Worm (Caenorhabditis elegans) whole organism, late embryonic: Measurements from ENCODE around the gene Y59A8B.26.
"Not testable (repeated sequence)": the region's sequence is repeated elsewhere in the genome, so short reads cannot be mapped to it uniquely, and the experiment has no call there.

ENCODE experiments used
- F13H6.1 ChIP-seq: sonication (generic microtip); optimal IDR thresholded peaks from 2 replicates; lab custom pipeline; 2016; ENCODE audit warnings: missing genetic modification characterization, missing compliant biosample characterization
- Y22D7AL.16 ChIP-seq: sonication (generic microtip); optimal IDR thresholded peaks from 2 replicates; lab custom pipeline; 2016; ENCODE audit warnings: missing genetic modification characterization, missing compliant biosample characterization
- ama-1 ChIP-seq: fragments of 150-350 bp; optimal IDR thresholded peaks from 2 replicates; lab custom pipeline; 2014
- ceh-14 ChIP-seq: sonication (generic microtip); optimal IDR thresholded peaks from 2 replicates; lab custom pipeline; 2016; ENCODE audit warnings: missing genotype, missing genetic modification characterization, missing compliant biosample characterization
- hlh-30 ChIP-seq: sonication (generic microtip); optimal IDR thresholded peaks from 2 replicates; lab custom pipeline; 2017; ENCODE audit warnings: antibody characterized with exemption, missing genetic modification characterization, missing compliant biosample characterization; ENCODE audit not compliant: insufficient read depth
- lin-11 ChIP-seq: fragments of 200-800 bp; sonication (Bioruptor generic); optimal IDR thresholded peaks from 2 replicates; lab custom pipeline; 2018; ENCODE audit warnings: mild to moderate bottlenecking, missing genetic modification characterization, missing compliant biosample characterization
- madf-2 ChIP-seq: sonication (generic microtip); optimal IDR thresholded peaks from 2 replicates; lab custom pipeline; 2017; ENCODE audit warnings: missing genetic modification characterization, missing compliant biosample characterization
- nfya-1 ChIP-seq: sonication (generic microtip); optimal IDR thresholded peaks from 2 replicates; lab custom pipeline; 2017; ENCODE audit warnings: missing genetic modification characterization, mild to moderate bottlenecking, missing compliant biosample characterization, antibody characterized with exemption, moderate library complexity
- nhr-11 ChIP-seq: fragments of 150-350 bp; optimal IDR thresholded peaks from 2 replicates; lab custom pipeline; 2014; ENCODE audit warnings: missing biosample characterization, missing genetic modification characterization
- npax-4 ChIP-seq: sonication (generic microtip); optimal IDR thresholded peaks from 2 replicates; lab custom pipeline; 2016; ENCODE audit warnings: missing genetic modification characterization, missing compliant biosample characterization
- pha-4 ChIP-seq: fragments of 150-350 bp; optimal IDR thresholded peaks from 2 replicates; lab custom pipeline; 2018; ENCODE audit warnings: missing biosample characterization, missing genetic modification reagents, missing genetic modification characterization
- ref-2 ChIP-seq: sonication (generic microtip); optimal IDR thresholded peaks from 2 replicates; lab custom pipeline; 2016; ENCODE audit warnings: missing genetic modification characterization, missing compliant biosample characterization
- zip-5 ChIP-seq: sonication (generic microtip); optimal IDR thresholded peaks from 2 replicates; lab custom pipeline; 2016; ENCODE audit warnings: missing genetic modification characterization, missing compliant biosample characterization

DNA sequence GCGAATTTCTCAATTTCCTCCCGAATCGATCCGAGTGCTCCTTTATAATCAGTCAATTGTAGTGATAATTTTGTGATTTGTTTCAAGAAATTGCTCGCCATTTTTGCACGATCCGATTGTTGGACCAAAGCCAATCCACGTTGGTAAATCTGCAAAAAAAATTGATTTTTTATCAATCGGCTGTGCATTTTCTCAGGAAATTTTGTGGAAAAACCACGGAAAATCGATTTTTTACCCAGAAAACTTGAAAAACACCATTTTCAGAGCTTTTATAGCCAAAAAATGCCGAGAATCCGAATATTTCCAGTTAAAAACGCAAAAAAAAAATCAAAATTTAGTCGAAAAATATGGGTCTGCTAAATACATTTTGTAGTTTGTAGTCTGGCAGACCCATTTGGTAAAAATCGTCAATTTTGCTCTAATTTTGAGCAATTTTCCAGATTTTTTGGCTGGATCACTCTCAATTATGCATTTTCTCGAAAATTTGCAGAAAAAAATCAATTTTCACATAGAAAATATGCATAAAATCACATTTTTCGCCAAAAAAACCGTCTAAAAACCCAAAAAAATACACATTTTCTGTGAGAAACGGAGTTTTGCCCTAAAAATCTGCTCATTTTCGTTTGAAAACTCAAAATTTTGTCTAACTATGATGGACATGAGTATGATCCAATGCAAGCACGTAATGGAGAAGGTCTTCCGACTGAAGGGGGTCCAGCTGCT is 44.8 kb upstream of the Y59A8B.26 start, which contains the start of the genes Y59A8B.25 and ebp-3:
- not testable (repeated sequence) for TF ChIP-seq npax-4 (tag; lab: Kevin White, UChicago); pha-4 (tag; lab: Kevin White, UChicago); ceh-14 (tag; lab: Kevin White, UChicago); lin-11 (tag; lab: Kevin White, UChicago); ama-1; F13H6.1 (tag; lab: Kevin White, UChicago); nhr-11 (tag; lab: Kevin White, UChicago); nfya-1 (tag; lab: Kevin White, UChicago); ref-2; madf-2 (tag; lab: Kevin White, UChicago); zip-5 (tag; lab: Kevin White, UChicago); hlh-30 (tag; lab: Kevin White, UChicago); Y22D7AL.16 (tag; lab: Kevin White, UChicago)
